Fruit fly (Drosophila melanogaster): ENCODE measurements around the gene Tmtc1.

The Tmtc1 gene

dm6 chr2L:2730756-2731155 is 53.2 kb downstream of the Tmtc1 start:
- no peak for TF ChIP-seq Eip75B (GFP tag; optimal IDR thresholded peaks at IDR 0.05)
- peak; percentile 3 for TF ChIP-seq Eip78C (GFP tag)
- no peak for TF ChIP-seq CG32006 (GFP tag; optimal IDR thresholded peaks at IDR 0.05)
- TF ChIP-seq CG6163 (GFP tag; IDR thresholded peaks at IDR 0.05) = no peak
- no peak for TF ChIP-seq CG6276 (GFP tag; optimal IDR thresholded peaks at IDR 0.05)
- no peak for TF ChIP-seq Sox15 (GFP tag; optimal IDR thresholded peaks at IDR 0.05)
- TF ChIP-seq CG31627 (GFP tag; optimal IDR thresholded peaks at IDR 0.05) = no peak
- no peak for TF ChIP-seq CG8632 (GFP tag; optimal IDR thresholded peaks at IDR 0.05)

- TF ChIP-seq Met (GFP tag; optimal IDR thresholded peaks at IDR 0.05) = no peak
- peak; percentile 75 for TF ChIP-seq svp (GFP tag)
- TF ChIP-seq OdsH (GFP tag; optimal IDR thresholded peaks at IDR 0.05) = peak; percentile 15
- peak; percentile 73 for TF ChIP-seq Hr4 (GFP tag; optimal IDR thresholded peaks at IDR 0.05)
- peak; percentile 3 for TF ChIP-seq lz (GFP tag; optimal IDR thresholded peaks at IDR 0.05)
- TF ChIP-seq Ets21C (GFP tag; optimal IDR thresholded peaks at IDR 0.05) = no peak
- TF ChIP-seq CG32006 (GFP tag; optimal IDR thresholded peaks at IDR 0.05) = peak; percentile 72
- TF ChIP-seq CG6276 (GFP tag; optimal IDR thresholded peaks at IDR 0.05) = peak; percentile 46
- TF ChIP-seq CG3919 (GFP tag; optimal IDR thresholded peaks at IDR 0.05) = peak; percentile 4
- TF ChIP-seq acj6 (GFP tag; optimal IDR thresholded peaks at IDR 0.05) = peak; percentile 40
- TF ChIP-seq CG15336 (GFP tag; IDR thresholded peaks at IDR 0.05) = peak; percentile 47
- TF ChIP-seq Eip78C (GFP tag) = peak; percentile 53
- TF ChIP-seq CG4318 (GFP tag; optimal IDR thresholded peaks at IDR 0.05) = peak; percentile 21
- TF ChIP-seq dsx (GFP tag; optimal IDR thresholded peaks at IDR 0.05; ENCODE audit: poor library complexity, severe bottlenecking) = no peak
- no peak for TF ChIP-seq CG6792 (GFP tag; optimal IDR thresholded peaks at IDR 0.05)
- peak; percentile 21 for TF ChIP-seq pdm3 (GFP tag; optimal IDR thresholded peaks at IDR 0.05)
- no peak for TF ChIP-seq Smox (GFP tag; optimal IDR thresholded peaks at IDR 0.05)
- peak; percentile 14 for TF ChIP-seq fkh (GFP tag; optimal IDR thresholded peaks at IDR 0.05)
- peak; percentile 53; the same call in 1 of the 3 replicates for TF ChIP-seq CG6163 (GFP tag; IDR thresholded peaks at IDR 0.05)
- TF ChIP-seq Sox14 (GFP tag; optimal IDR thresholded peaks at IDR 0.05) = peak; percentile 24
- peak; percentile 57; the same call in 1 of the 2 replicates for TF ChIP-seq Gug (GFP tag; IDR thresholded peaks at IDR 0.05)
- TF ChIP-seq CG8119 (GFP tag; IDR thresholded peaks at IDR 0.05) = peak; percentile 52
- TF ChIP-seq CG8319 (GFP tag; optimal IDR thresholded peaks at IDR 0.05) = no peak
- peak; percentile 71 for TF ChIP-seq eg (GFP tag; IDR thresholded peaks at IDR 0.05)
- peak; percentile 53; the same call in 1 of the 2 replicates for TF ChIP-seq CG11294 (GFP tag; IDR thresholded peaks at IDR 0.05)
Observed at dm6 chr2L:2731370-2732138, 54.0 kb downstream of the Tmtc1 start.

DNA sequence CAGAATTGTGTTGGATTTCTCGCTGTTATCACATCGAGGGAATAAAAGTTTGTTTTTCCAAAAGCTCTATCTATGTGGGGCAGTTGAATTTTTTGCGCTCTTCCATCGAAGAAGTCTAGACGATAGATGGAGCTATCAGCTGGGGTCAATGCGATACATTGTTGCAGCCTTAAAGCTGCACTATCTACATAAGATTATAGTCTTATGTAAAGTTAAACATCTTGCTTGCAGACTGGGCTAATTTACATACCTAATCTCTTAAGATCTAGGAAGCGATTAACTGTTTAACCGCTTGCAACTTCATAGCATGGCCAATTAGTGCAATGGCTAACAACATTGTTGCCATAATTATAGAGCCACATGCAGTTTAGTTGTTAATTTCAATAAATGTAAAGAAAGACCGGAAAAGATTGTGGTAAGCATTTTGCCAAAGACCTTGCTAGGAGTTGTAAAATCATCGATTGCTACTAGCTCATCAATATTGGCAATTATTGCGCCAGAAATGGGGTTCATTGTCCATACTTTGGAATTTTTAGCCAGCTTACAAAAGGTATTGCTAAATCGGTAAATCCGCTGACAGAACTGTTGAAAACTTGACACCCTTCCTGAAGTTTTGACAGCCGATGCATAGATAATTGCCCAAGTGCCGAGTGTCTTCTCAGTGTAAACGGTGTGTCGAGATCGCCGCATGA is 54.8 kb downstream of the Tmtc1 start:
- TF ChIP-seq dsx (GFP tag; optimal IDR thresholded peaks at IDR 0.05; ENCODE audit: poor library complexity, severe bottlenecking) (peak; percentile 48), Sox15 (GFP tag; optimal IDR thresholded peaks at IDR 0.05) (no peak)

DNA sequence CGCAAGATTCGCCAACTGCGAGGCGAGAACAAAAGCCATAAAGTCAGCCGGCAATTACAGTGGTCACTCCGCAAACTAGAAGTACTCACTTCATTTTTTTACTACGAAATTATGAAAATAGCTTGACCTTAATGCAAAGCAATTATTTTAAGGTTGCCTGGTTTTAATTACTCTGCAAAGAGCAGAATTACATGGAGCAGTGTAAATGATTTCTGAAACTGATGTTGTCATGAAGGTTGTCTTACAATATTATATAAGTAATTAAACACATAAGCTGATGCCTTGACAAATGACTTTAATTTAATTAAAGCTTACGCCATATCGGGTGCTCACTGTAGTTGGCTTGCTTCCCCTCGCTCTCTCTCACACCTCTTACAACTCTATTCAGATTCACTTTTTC is 56.7 kb downstream of the Tmtc1 start:
- TF ChIP-seq CG7368 (GFP tag; optimal IDR thresholded peaks at IDR 0.05) (peak; percentile 72), Sox102F (GFP tag; optimal IDR thresholded peaks at IDR 0.05) (no peak), dac (GFP tag; optimal IDR thresholded peaks at IDR 0.05) (peak; percentile 36), acj6 (GFP tag; optimal IDR thresholded peaks at IDR 0.05) (peak; percentile 86), fd59A (GFP tag; optimal IDR thresholded peaks at IDR 0.05) (peak; percentile 88), CG11762 (GFP tag; optimal IDR thresholded peaks at IDR 0.05; ENCODE audit: insufficient read depth) (peak; percentile 77), CG10631 (GFP tag; optimal IDR thresholded peaks at IDR 0.05) (peak; percentile 84), Lpt (GFP tag; optimal IDR thresholded peaks at IDR 0.05) (peak; percentile 68), CG11902 (GFP tag; optimal IDR thresholded peaks at IDR 0.05) (peak; percentile 67), vri (GFP tag; optimal IDR thresholded peaks at IDR 0.05) (peak; percentile 16), CG32006 (GFP tag; optimal IDR thresholded peaks at IDR 0.05) (peak; percentile 86), ss (GFP tag; optimal IDR thresholded peaks at IDR 0.05) (peak; percentile 83 to 87), lz (GFP tag; optimal IDR thresholded peaks at IDR 0.05) (peak; percentile 69), Smox (GFP tag; optimal IDR thresholded peaks at IDR 0.05) (peak; percentile 61), fkh (GFP tag; optimal IDR thresholded peaks at IDR 0.05) (no peak), CG8119 (GFP tag; IDR thresholded peaks at IDR 0.05) (peak; percentile 81), CG34406 (GFP tag; optimal IDR thresholded peaks at IDR 0.05) (peak; percentile 66), Blimp-1 (GFP tag; optimal IDR thresholded peaks at IDR 0.05) (peak; percentile 31), net (GFP tag; optimal IDR thresholded peaks at IDR 0.05) (peak; percentile 73), CG6792 (GFP tag; optimal IDR thresholded peaks at IDR 0.05) (peak; percentile 76), svp (GFP tag) (peak; percentile 90), Ets96B (tag; optimal IDR thresholded peaks at IDR 0.05) (peak; percentile 80), CG3919 (GFP tag; optimal IDR thresholded peaks at IDR 0.05) (peak; percentile 82)
